Worm (Caenorhabditis elegans) whole organism, mixed stage, embryonic: ENCODE data around the gene gst-10.

Experiments
- M03D4.4 ChIP-seq: sonication (generic microtip); optimal IDR thresholded peaks from 2 replicates; lab custom pipeline; 2017; ENCODE audit warnings: mild to moderate bottlenecking, missing genetic modification characterization, missing compliant biosample characterization
- blmp-1 ChIP-seq: fragments of 150-350 bp; optimal IDR thresholded peaks from 2 replicates; lab custom pipeline; 2014; ENCODE audit warnings: missing biosample characterization, missing genetic modification characterization
- ceh-39 ChIP-seq: fragments of 150-350 bp; optimal IDR thresholded peaks from 2 replicates; lab custom pipeline; 2014; ENCODE audit warnings: missing biosample characterization, missing genetic modification characterization
- ceh-43 ChIP-seq: fragments of 200-800 bp; sonication (Bioruptor generic); optimal IDR thresholded peaks from 2 replicates; lab custom pipeline; 2018; ENCODE audit warnings: mild to moderate bottlenecking, missing genetic modification characterization, moderate library complexity, missing compliant biosample characterization
- ceh-83 ChIP-seq: fragments of 200-800 bp; sonication (Bioruptor generic); optimal IDR thresholded peaks from 2 replicates; lab custom pipeline; 2018; ENCODE audit warnings: mild to moderate bottlenecking, missing genetic modification characterization, missing compliant biosample characterization
- ces-1 ChIP-seq: fragments of 150-350 bp; optimal IDR thresholded peaks from 2 replicates; lab custom pipeline; 2014; ENCODE audit warnings: missing biosample characterization, missing genetic modification reagents, missing genetic modification characterization
- cnd-1 ChIP-seq: fragments of 200-800 bp; sonication (Bioruptor generic); optimal IDR thresholded peaks from 2 replicates; lab custom pipeline; 2018; ENCODE audit warnings: mild to moderate bottlenecking, missing genetic modification characterization, missing compliant biosample characterization
- elt-1 ChIP-seq: sonication (generic microtip); optimal IDR thresholded peaks from 2 replicates; lab custom pipeline; 2017; ENCODE audit warnings: missing genetic modification characterization, mild to moderate bottlenecking, missing compliant biosample characterization, antibody characterized with exemption, moderate library complexity, borderline replicate concordance; ENCODE audit not compliant: insufficient read depth
- elt-3 ChIP-seq: fragments of 150-350 bp; optimal IDR thresholded peaks from 2 replicates; lab custom pipeline; 2014; ENCODE audit warnings: missing biosample characterization, missing genetic modification characterization
- flh-1 ChIP-seq: fragments of 200-800 bp; sonication (Bioruptor generic); optimal IDR thresholded peaks from 2 replicates; lab custom pipeline; 2018; ENCODE audit warnings: mild to moderate bottlenecking, missing genetic modification characterization, moderate library complexity, missing compliant biosample characterization
- ham-2 ChIP-seq: fragments of 200-800 bp; sonication (Bioruptor generic); optimal IDR thresholded peaks from 2 replicates; lab custom pipeline; 2018; ENCODE audit warnings: mild to moderate bottlenecking, missing genetic modification characterization, missing compliant biosample characterization
- hlh-1 ChIP-seq: fragments of 150-350 bp; optimal IDR thresholded peaks from 2 replicates; lab custom pipeline; 2014; ENCODE audit warnings: missing biosample characterization, missing genetic modification reagents, missing genetic modification characterization
- lin-13 ChIP-seq: fragments of 150-350 bp; optimal IDR thresholded peaks from 2 replicates; lab custom pipeline; 2014; ENCODE audit warnings: missing biosample characterization, missing genetic modification characterization
- lin-32 ChIP-seq: fragments of 200-800 bp; sonication (Bioruptor generic); optimal IDR thresholded peaks from 2 replicates; lab custom pipeline; 2018; ENCODE audit warnings: mild to moderate bottlenecking, missing genetic modification characterization, missing compliant biosample characterization
- lsy-2 ChIP-seq: fragments of 150-350 bp; optimal IDR thresholded peaks from 2 replicates; lab custom pipeline; 2014; ENCODE audit warnings: missing biosample characterization, missing genetic modification characterization
- mab-5 ChIP-seq: fragments of 150-350 bp; optimal IDR thresholded peaks from 2 replicates; lab custom pipeline; 2014; ENCODE audit warnings: missing biosample characterization, missing genetic modification characterization
- mep-1 ChIP-seq: fragments of 150-350 bp; optimal IDR thresholded peaks from 2 replicates; lab custom pipeline; 2017; ENCODE audit warnings: missing biosample characterization, missing genetic modification reagents, missing genetic modification characterization, inconsistent platforms
- mls-2 ChIP-seq: sonication (generic microtip); optimal IDR thresholded peaks from 2 replicates; lab custom pipeline; 2016; ENCODE audit warnings: mild to moderate bottlenecking, missing genetic modification characterization, moderate library complexity, missing compliant biosample characterization
- nhr-12 ChIP-seq: fragments of 150-350 bp; optimal IDR thresholded peaks from 2 replicates; lab custom pipeline; 2014; ENCODE audit warnings: missing biosample characterization, missing genetic modification characterization
- nhr-2 ChIP-seq: fragments of 150-350 bp; optimal IDR thresholded peaks from 2 replicates; lab custom pipeline; 2014; ENCODE audit warnings: missing biosample characterization, missing genetic modification characterization
- nhr-28 ChIP-seq: fragments of 150-350 bp; optimal IDR thresholded peaks from 2 replicates; lab custom pipeline; 2014; ENCODE audit warnings: missing biosample characterization, missing genetic modification characterization
- nhr-76 ChIP-seq: sonication (generic microtip); optimal IDR thresholded peaks from 2 replicates; lab custom pipeline; 2017; ENCODE audit warnings: missing biosample characterization, missing genetic modification characterization
- pha-4 ChIP-seq: fragments of 150-350 bp; optimal IDR thresholded peaks from 2 replicates; lab custom pipeline; 2018; ENCODE audit warnings: missing biosample characterization, missing genetic modification reagents, missing genetic modification characterization
- sem-2 ChIP-seq: fragments of 200-800 bp; sonication (Bioruptor generic); optimal IDR thresholded peaks from 2 replicates; lab custom pipeline; 2018; ENCODE audit warnings: mild to moderate bottlenecking, missing genetic modification characterization, missing compliant biosample characterization
- snpc-4 ChIP-seq: fragments of 150-350 bp; optimal IDR thresholded peaks from 2 replicates; lab custom pipeline; 2014; ENCODE audit warnings: missing biosample characterization, missing genetic modification characterization
- sptf-1 ChIP-seq: sonication (generic microtip); optimal IDR thresholded peaks from 2 replicates; lab custom pipeline; 2017; ENCODE audit warnings: mild to moderate bottlenecking, missing genetic modification characterization, moderate library complexity, missing compliant biosample characterization
- tbx-8 ChIP-seq: fragments of 200-800 bp; sonication (Bioruptor generic); optimal IDR thresholded peaks from 2 replicates; lab custom pipeline; 2018; ENCODE audit warnings: mild to moderate bottlenecking, missing genetic modification characterization, moderate library complexity, missing compliant biosample characterization
- unc-120 ChIP-seq: sonication (generic microtip); optimal IDR thresholded peaks from 2 replicates; lab custom pipeline; 2017; ENCODE audit warnings: missing genetic modification characterization, missing compliant biosample characterization; ENCODE audit not compliant: poor library complexity, severe bottlenecking
- unc-62 ChIP-seq: fragments of 150-350 bp; optimal IDR thresholded peaks from 2 replicates; lab custom pipeline; 2014; ENCODE audit warnings: missing biosample characterization, missing genetic modification reagents, missing genetic modification characterization
- zip-8 ChIP-seq: fragments of 150-350 bp; optimal IDR thresholded peaks from 2 replicates; lab custom pipeline; 2014; ENCODE audit warnings: missing biosample characterization, missing genetic modification characterization
- ztf-11 ChIP-seq: fragments of 150-350 bp; optimal IDR thresholded peaks from 2 replicates; lab custom pipeline; 2014; ENCODE audit warnings: missing biosample characterization, missing genetic modification characterization

The gst-10 gene

ce11 chrV:2575716-2576115 lies 14.2 kb downstream of the gst-10 start:
- TF ChIP-seq unc-62, result no peak
- no peak for TF ChIP-seq tbx-8 (GFP tag; lab: Kevin White, UChicago)
- no peak for TF ChIP-seq ceh-43 (GFP tag; lab: Kevin White, UChicago)
- TF ChIP-seq zip-8, result no peak
- no peak for TF ChIP-seq cnd-1 (tag; lab: Kevin White, UChicago)
- no peak for TF ChIP-seq ztf-11 (tag; lab: Kevin White, UChicago)
- TF ChIP-seq snpc-4 (tag; lab: Kevin White, UChicago), result no peak
- TF ChIP-seq elt-1, result no peak
- TF ChIP-seq unc-120 (tag; lab: Kevin White, UChicago), result no peak
- no peak for TF ChIP-seq pha-4
- no peak for TF ChIP-seq nhr-76 (tag; lab: Kevin White, UChicago)
- no peak for TF ChIP-seq lin-13 (tag; lab: Kevin White, UChicago)
- no peak for TF ChIP-seq mls-2 (tag; lab: Kevin White, UChicago)
- TF ChIP-seq elt-3 (tag; lab: Kevin White, UChicago), result no peak
- no peak for TF ChIP-seq ces-1 (GFP tag; lab: Kevin White, UChicago)
- TF ChIP-seq, all 35 proteins: peak for 0

ce11 chrV:2577603-2578002 lies 16.1 kb downstream of the gst-10 start, which contains the start of gene srt-4:
Gene srt-4 (plus strand): TSS chrV:2577903.
- TF ChIP-seq blmp-1 (tag; lab: Kevin White, UChicago), result no peak
- no peak for TF ChIP-seq lin-13 (tag; lab: Kevin White, UChicago)
- no peak for TF ChIP-seq ceh-43 (GFP tag; lab: Kevin White, UChicago)
- TF ChIP-seq mep-1 (tag; lab: Kevin White, UChicago), result no peak
- TF ChIP-seq ces-1 (GFP tag; lab: Kevin White, UChicago), result no peak
- no peak for TF ChIP-seq nhr-2 (tag; lab: Kevin White, UChicago)
- TF ChIP-seq nhr-76 (tag; lab: Kevin White, UChicago), result no peak
- TF ChIP-seq, all 35 proteins: peak for 0

- TF ChIP-seq mab-5 (tag; lab: Kevin White, UChicago) (no peak), hlh-1 (tag; lab: Kevin White, UChicago) (no peak), cnd-1 (tag; lab: Kevin White, UChicago) (no peak), lin-32 (GFP tag; lab: Kevin White, UChicago) (no peak), blmp-1 (tag; lab: Kevin White, UChicago) (no peak), snpc-4 (tag; lab: Kevin White, UChicago) (no peak), ceh-39 (tag; lab: Kevin White, UChicago) (no peak), pha-4 (no peak), nhr-12 (tag; lab: Kevin White, UChicago) (no peak), flh-1 (GFP tag; lab: Kevin White, UChicago) (no peak), tbx-8 (GFP tag; lab: Kevin White, UChicago) (no peak)
Observed at ce11 chrV:2580598-2580997, 19.1 kb downstream of the gst-10 start, which contains the start of gene C29G2.3. Gene C29G2.3 (plus strand): TSS chrV:2580898.

ce11 chrV:2585727-2586126 lies 24.2 kb downstream of the gst-10 start, which contains the start of gene C29G2.6:
Gene C29G2.6 (minus strand): TSS chrV:2585908.
- TF ChIP-seq flh-1 (GFP tag; lab: Kevin White, UChicago) (no peak), sem-2 (GFP tag; lab: Kevin White, UChicago) (no peak), ces-1 (GFP tag; lab: Kevin White, UChicago) (no peak), sptf-1 (tag; lab: Kevin White, UChicago) (no peak), cnd-1 (tag; lab: Kevin White, UChicago) (no peak), lin-13 (tag; lab: Kevin White, UChicago) (no peak), M03D4.4 (no peak), pha-4 (no peak), nhr-2 (tag; lab: Kevin White, UChicago) (no peak), ceh-43 (GFP tag; lab: Kevin White, UChicago) (no peak), snpc-4 (tag; lab: Kevin White, UChicago) (no peak), unc-120 (tag; lab: Kevin White, UChicago) (no peak), mls-2 (tag; lab: Kevin White, UChicago) (no peak), ceh-39 (tag; lab: Kevin White, UChicago) (no peak), lsy-2 (tag; lab: Kevin White, UChicago) (no peak), zip-8 (no peak), mab-5 (tag; lab: Kevin White, UChicago) (no peak), nhr-28 (tag; lab: Kevin White, UChicago) (no peak)

- TF ChIP-seq mab-5 (tag; lab: Kevin White, UChicago) (no peak), ham-2 (no peak), elt-1 (no peak), ces-1 (GFP tag; lab: Kevin White, UChicago) (no peak), pha-4 (no peak), ztf-11 (tag; lab: Kevin White, UChicago) (no peak), zip-8 (no peak), cnd-1 (tag; lab: Kevin White, UChicago) (no peak), nhr-76 (tag; lab: Kevin White, UChicago) (no peak), ceh-39 (tag; lab: Kevin White, UChicago) (no peak), hlh-1 (tag; lab: Kevin White, UChicago) (no peak), ceh-83 (GFP tag; lab: Kevin White, UChicago) (no peak), blmp-1 (tag; lab: Kevin White, UChicago) (no peak), nhr-2 (tag; lab: Kevin White, UChicago) (no peak), nhr-28 (tag; lab: Kevin White, UChicago) (no peak), lin-13 (tag; lab: Kevin White, UChicago) (no peak), unc-62 (no peak)
- TF ChIP-seq, all 35 proteins: peak for 0
Observed at ce11 chrV:2589834-2590233, 28.3 kb downstream of the gst-10 start.
